Fruit fly (Drosophila melanogaster): ENCODE data around the gene Sirt1.

Sirt1 gene

dm6 chr2L:13140891-13141290 lies 24.5 kb upstream of the Sirt1 start:
- TF ChIP-seq Mnt (GFP tag; optimal IDR thresholded peaks at IDR 0.05) (no peak), ovo (GFP tag; optimal IDR thresholded peaks at IDR 0.05) (no peak), CG33017 (tag; optimal IDR thresholded peaks at IDR 0.05) (no peak), Clk (GFP tag; optimal IDR thresholded peaks at IDR 0.05) (no peak), cnc (optimal IDR thresholded peaks at IDR 0.05) (no peak), CG7045 (GFP tag; optimal IDR thresholded peaks at IDR 0.05) (no peak)

DNA sequence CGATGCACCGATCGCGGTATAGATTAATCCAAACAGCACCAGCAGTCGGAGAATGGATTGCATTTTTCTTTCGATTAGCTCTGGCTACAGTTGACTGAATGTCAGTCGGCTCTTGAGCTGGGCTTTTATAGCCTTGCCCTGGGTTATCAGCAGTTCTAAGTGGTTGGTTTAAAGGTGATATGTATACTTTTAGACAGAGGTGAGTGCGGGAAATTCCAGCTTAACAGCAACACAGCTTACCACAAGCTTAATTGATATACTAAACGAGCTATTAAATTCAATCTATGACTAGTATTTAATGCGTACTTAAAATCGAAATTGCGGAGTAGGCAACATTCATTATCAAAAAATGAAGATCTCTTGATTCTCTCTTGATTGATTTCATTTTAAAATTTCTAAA lies 22.6 kb upstream of the Sirt1 start, which contains the start of gene CG9928:
Gene CG9928 (minus strand): TSS at position 101 of the 400 bp plus-strand sequence.
- TF ChIP-seq toe (GFP tag; optimal IDR thresholded peaks at IDR 0.05) (no peak), CG14711 (tag; optimal IDR thresholded peaks at IDR 0.05) (no peak), cic (GFP tag; optimal IDR thresholded peaks at IDR 0.05) (no peak), cnc (optimal IDR thresholded peaks at IDR 0.05) (no peak), kay (GFP tag; ENCODE audit: borderline replicate concordance) (no peak), CG33017 (tag; optimal IDR thresholded peaks at IDR 0.05) (no peak), CG1620 (GFP tag; optimal IDR thresholded peaks at IDR 0.05) (no peak), bab1 (GFP tag; optimal IDR thresholded peaks at IDR 0.05) (no peak), CG11617 (GFP tag; optimal IDR thresholded peaks at IDR 0.05) (no peak), CG7101 (tag; optimal IDR thresholded peaks at IDR 0.05) (no peak), tj (GFP tag; optimal IDR thresholded peaks at IDR 0.05) (no peak), Hr96 (GFP tag; optimal IDR thresholded peaks at IDR 0.05) (no peak), CG12768 (GFP tag; optimal IDR thresholded peaks at IDR 0.05) (no peak), CG7045 (GFP tag; optimal IDR thresholded peaks at IDR 0.05) (no peak)

DNA sequence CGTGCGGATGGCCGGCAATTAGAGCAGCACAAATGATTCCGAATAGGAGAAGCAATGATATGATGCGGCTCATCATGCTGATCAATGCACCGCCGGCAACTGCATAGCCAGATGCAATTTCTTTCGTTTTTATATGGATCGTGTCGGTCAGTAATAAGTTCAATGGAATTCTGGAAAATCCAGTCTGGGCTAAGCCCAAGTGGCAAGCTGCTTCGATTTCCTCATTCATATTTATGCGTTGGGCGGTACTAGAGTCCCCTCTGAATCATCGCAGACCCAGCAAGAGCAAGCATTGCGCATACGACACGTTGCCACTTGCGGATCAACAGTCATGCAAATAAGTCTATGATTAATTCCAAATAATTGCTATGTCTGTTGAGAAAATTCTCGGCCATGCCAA lies 21.8 kb upstream of the Sirt1 start, which contains the start of gene CG16978:
Gene CG16978 (minus strand): TSS at position 101 of the 400 bp plus-strand sequence.
- no peak for TF ChIP-seq CG14711 (tag; optimal IDR thresholded peaks at IDR 0.05)
- TF ChIP-seq CG33017 (tag; optimal IDR thresholded peaks at IDR 0.05), result no peak
- no peak for TF ChIP-seq toe (GFP tag; optimal IDR thresholded peaks at IDR 0.05)
- no peak for TF ChIP-seq kay (GFP tag; ENCODE audit: borderline replicate concordance)
- no peak for TF ChIP-seq Hr96 (GFP tag; optimal IDR thresholded peaks at IDR 0.05)
- no peak for TF ChIP-seq ovo (GFP tag; optimal IDR thresholded peaks at IDR 0.05)
- no peak for TF ChIP-seq cic (GFP tag; optimal IDR thresholded peaks at IDR 0.05)
- no peak for TF ChIP-seq Crg-1 (GFP tag; optimal IDR thresholded peaks at IDR 0.05)
- TF ChIP-seq Mnt (GFP tag; optimal IDR thresholded peaks at IDR 0.05), result no peak
- TF ChIP-seq Clk (GFP tag; optimal IDR thresholded peaks at IDR 0.05), result no peak
- no peak for TF ChIP-seq CG1620 (GFP tag; optimal IDR thresholded peaks at IDR 0.05)

- TF ChIP-seq pad (GFP tag; optimal IDR thresholded peaks at IDR 0.05) (no peak), bab1 (GFP tag; optimal IDR thresholded peaks at IDR 0.05) (peak; percentile 77), cnc (optimal IDR thresholded peaks at IDR 0.05) (no peak)
Measured at dm6 chr2L:13145035-13145683, 20.2 kb upstream of the Sirt1 start.

DNA sequence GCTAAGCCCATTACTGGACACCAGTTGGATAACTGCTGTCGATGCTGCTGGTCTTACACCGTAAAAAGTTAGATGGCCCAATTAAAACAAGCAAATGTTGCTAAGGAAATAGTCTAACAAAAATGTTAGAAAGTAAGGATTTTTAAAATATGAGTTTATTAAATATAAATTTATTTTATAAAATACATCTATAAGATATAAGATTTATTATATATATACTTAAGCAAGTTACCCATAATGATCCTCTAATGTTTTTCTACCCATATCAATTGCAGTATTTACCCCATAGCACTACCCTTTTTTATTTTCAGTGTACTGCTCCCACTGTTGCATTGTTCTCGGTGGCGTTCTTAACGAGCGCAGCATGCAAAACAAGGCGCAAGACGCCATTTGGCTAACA lies 19.1 kb upstream of the Sirt1 start:
- no peak for TF ChIP-seq cnc (optimal IDR thresholded peaks at IDR 0.05)
- no peak for TF ChIP-seq kay (GFP tag; ENCODE audit: borderline replicate concordance)
- TF ChIP-seq CG11617 (GFP tag; optimal IDR thresholded peaks at IDR 0.05), result no peak
- no peak for TF ChIP-seq CG14711 (tag; optimal IDR thresholded peaks at IDR 0.05)
- no peak for TF ChIP-seq CG1620 (GFP tag; optimal IDR thresholded peaks at IDR 0.05)
- no peak for TF ChIP-seq CG33017 (tag; optimal IDR thresholded peaks at IDR 0.05)
- TF ChIP-seq pad (GFP tag; optimal IDR thresholded peaks at IDR 0.05), result no peak
- no peak for TF ChIP-seq CG7045 (GFP tag; optimal IDR thresholded peaks at IDR 0.05)
- TF ChIP-seq Mnt (GFP tag; optimal IDR thresholded peaks at IDR 0.05), result no peak
- TF ChIP-seq Hr96 (GFP tag; optimal IDR thresholded peaks at IDR 0.05), result no peak
- no peak for TF ChIP-seq Crg-1 (GFP tag; optimal IDR thresholded peaks at IDR 0.05)
- no peak for TF ChIP-seq ovo (GFP tag; optimal IDR thresholded peaks at IDR 0.05)

DNA sequence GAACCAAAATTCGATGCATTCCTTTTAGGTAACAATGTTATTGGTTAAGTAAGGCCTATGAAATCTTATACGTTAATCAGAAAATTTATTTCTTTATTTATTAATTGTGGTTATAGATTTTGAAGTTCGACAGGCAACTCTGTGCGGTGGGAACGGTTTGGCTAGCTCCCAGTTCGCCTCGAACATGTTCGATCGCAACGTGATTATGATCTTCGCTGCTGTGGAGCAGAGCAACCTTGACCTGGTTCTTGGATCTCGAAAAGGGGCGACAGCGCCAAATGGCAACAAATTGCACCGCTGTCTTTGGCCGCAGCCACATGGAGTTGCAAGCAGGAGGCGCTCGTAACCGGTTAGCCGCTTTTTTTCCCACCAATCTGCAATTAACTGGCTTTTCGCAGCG lies 11.1 kb upstream of the Sirt1 start:
- TF ChIP-seq CG11617 (GFP tag; optimal IDR thresholded peaks at IDR 0.05) (no peak), ovo (GFP tag; optimal IDR thresholded peaks at IDR 0.05) (no peak), CG5204 (GFP tag; optimal IDR thresholded peaks at IDR 0.05) (no peak), Clk (GFP tag; optimal IDR thresholded peaks at IDR 0.05) (no peak), bab1 (GFP tag; optimal IDR thresholded peaks at IDR 0.05) (no peak), CG12768 (GFP tag; optimal IDR thresholded peaks at IDR 0.05) (no peak)

- TF ChIP-seq Clk (GFP tag; optimal IDR thresholded peaks at IDR 0.05) (peak; percentile 18), ovo (GFP tag; optimal IDR thresholded peaks at IDR 0.05) (no peak), pad (GFP tag; optimal IDR thresholded peaks at IDR 0.05) (peak; percentile 11), CG33017 (tag; optimal IDR thresholded peaks at IDR 0.05) (peak; percentile 87), bab1 (GFP tag; optimal IDR thresholded peaks at IDR 0.05) (no peak), CG7101 (tag; optimal IDR thresholded peaks at IDR 0.05) (peak; percentile 63), Hr96 (GFP tag; optimal IDR thresholded peaks at IDR 0.05) (no peak), cic (GFP tag; optimal IDR thresholded peaks at IDR 0.05) (peak; percentile 11), toe (GFP tag; optimal IDR thresholded peaks at IDR 0.05) (no peak), CG12768 (GFP tag; optimal IDR thresholded peaks at IDR 0.05) (peak; percentile 57), CG14711 (tag; optimal IDR thresholded peaks at IDR 0.05) (peak; percentile 56), cnc (optimal IDR thresholded peaks at IDR 0.05) (no peak), Crg-1 (GFP tag; optimal IDR thresholded peaks at IDR 0.05) (no peak), CG7045 (GFP tag; optimal IDR thresholded peaks at IDR 0.05) (peak; percentile 77), CG1620 (GFP tag; optimal IDR thresholded peaks at IDR 0.05) (no peak), kay (GFP tag; ENCODE audit: borderline replicate concordance) (peak; percentile 71), tj (GFP tag; optimal IDR thresholded peaks at IDR 0.05) (peak; percentile 20), CG11617 (GFP tag; optimal IDR thresholded peaks at IDR 0.05) (peak; percentile 49)
Measured at dm6 chr2L:13156349-13156748, 9.0 kb upstream of the Sirt1 start.
